Worm (Caenorhabditis elegans) whole organism, L4 larva: Measurements from ENCODE around the gene F52G3.7.

Experiments used
- D1046.2 ChIP-seq: fragments of 200-800 bp; sonication (Bioruptor generic); IDR thresholded peaks from 2 replicates; pipeline ENCODE4 v1.3.6; 2022; ENCODE audit warnings: missing genetic modification characterization, missing compliant biosample characterization
- attf-4 ChIP-seq: sonication (generic microtip); optimal IDR thresholded peaks from 3 replicates; lab custom pipeline; 2017; ENCODE audit warnings: missing biosample characterization, missing genetic modification characterization
- dmd-9 ChIP-seq: fragments of 200-800 bp; sonication (Bioruptor generic); IDR thresholded peaks from 2 replicates; pipeline ENCODE4 v1.3.6; 2022; ENCODE audit warnings: missing genetic modification reagents, missing genetic modification characterization, missing compliant biosample characterization
- dpl-1 ChIP-seq: fragments of 150-350 bp; optimal IDR thresholded peaks from 2 replicates; lab custom pipeline; 2014; ENCODE audit warnings: missing biosample characterization, missing genetic modification reagents, missing genetic modification characterization
- fos-1 ChIP-seq: fragments of 150-350 bp; optimal IDR thresholded peaks from 2 replicates; lab custom pipeline; 2014; ENCODE audit warnings: missing biosample characterization, missing genetic modification characterization
- jun-1 ChIP-seq: fragments of 150-350 bp; optimal IDR thresholded peaks from 2 replicates; lab custom pipeline; 2014; ENCODE audit warnings: missing biosample characterization, missing genetic modification reagents, missing genetic modification characterization
- mdl-1 ChIP-seq, 2 experiments: fragments of 150-350 bp in 1 of 2; sonication (generic microtip) in 1 of 2; optimal IDR thresholded peaks; 2 replicates each; lab custom pipeline; 2014 to 2017; ENCODE audit warnings: missing biosample characterization in 2 of 2, missing genetic modification characterization in 2 of 2
- mep-1 ChIP-seq: fragments of 150-350 bp; sonication (generic microtip); optimal IDR thresholded peaks from 3 replicates; lab custom pipeline; 2014; ENCODE audit warnings: missing biosample characterization, missing genetic modification characterization
- nhr-237 ChIP-seq: sonication (generic microtip); optimal IDR thresholded peaks from 2 replicates; lab custom pipeline; 2017; ENCODE audit warnings: missing biosample characterization, missing genetic modification characterization
- nhr-77 ChIP-seq: fragments of 150-350 bp; optimal IDR thresholded peaks from 2 replicates; lab custom pipeline; 2014; ENCODE audit warnings: missing biosample characterization, missing genetic modification characterization
- pqm-1 ChIP-seq: sonication (generic microtip); optimal IDR thresholded peaks from 2 replicates; lab custom pipeline; 2017; ENCODE audit warnings: missing biosample characterization, missing genetic modification characterization
- saeg-2 ChIP-seq: fragments of 200-800 bp; sonication (Bioruptor generic); IDR thresholded peaks from 2 replicates; pipeline ENCODE4 v1.3.6; 2022; ENCODE audit warnings: missing genetic modification reagents, missing genetic modification characterization, missing compliant biosample characterization
- snpc-4 ChIP-seq: fragments of 150-350 bp; optimal IDR thresholded peaks from 2 replicates; lab custom pipeline; 2014; ENCODE audit warnings: missing biosample characterization, missing genetic modification characterization
- unc-39 ChIP-seq: sonication (generic microtip); optimal IDR thresholded peaks from 2 replicates; lab custom pipeline; 2017; ENCODE audit warnings: missing biosample characterization, missing genetic modification characterization

ce11 chrX:16978308-16978707 lies 14.6 kb downstream of the F52G3.7 start, which contains the start of gene mbl-1:
- TF ChIP-seq fos-1 (tag; lab: Kevin White, UChicago) (no peak), mep-1 (tag; lab: Kevin White, UChicago) (no peak), nhr-237 (no peak), pqm-1 (tag; lab: Kevin White, UChicago) (no peak), dpl-1 (GFP tag; lab: Kevin White, UChicago) (no peak), nhr-77 (tag; lab: Kevin White, UChicago) (no peak), D1046.2 (no peak), saeg-2 (GFP tag; lab: Robert Waterston, UW) (no peak), mdl-1 (tag; optimal IDR thresholded peaks at IDR 0.05; lab: Kevin White, UChicago) (no peak), attf-4 (tag; lab: Kevin White, UChicago) (no peak), snpc-4 (no peak), unc-39 (tag; lab: Kevin White, UChicago) (no peak), jun-1 (tag; lab: Kevin White, UChicago) (no peak), dmd-9 (GFP tag; lab: Robert Waterston, UW) (no peak)
